Worm (Caenorhabditis elegans) whole organism, L1 larva: Measurements from ENCODE around the gene stdh-2.

ENCODE experiments used
- dpl-1 ChIP-seq, 3 experiments: fragments of 150-350 bp in 2 of 3; sonication (generic microtip) in 1 of 3; optimal IDR thresholded peaks; 2 replicates each; lab custom pipeline; 2014 to 2017; ENCODE audit warnings: missing biosample characterization in 3 of 3, missing genetic modification characterization in 3 of 3, missing genetic modification reagents in 3 of 3
- elt-3 ChIP-seq, 6 experiments: fragments of 150-350 bp in 1 of 6; sonication (generic microtip); optimal IDR thresholded peaks; 2 replicates each; lab custom pipeline; 2017 to 2018; ENCODE audit warnings: missing biosample characterization in 6 of 6, missing genetic modification characterization in 6 of 6, inconsistent platforms in 1 of 6
- lin-13 ChIP-seq: fragments of 150-350 bp; optimal IDR thresholded peaks from 2 replicates; lab custom pipeline; 2014; ENCODE audit warnings: missing biosample characterization, missing genetic modification reagents, missing genetic modification characterization
- nhr-12 ChIP-seq: sonication (generic microtip); optimal IDR thresholded peaks from 2 replicates; lab custom pipeline; 2017; ENCODE audit warnings: missing biosample characterization, missing genetic modification characterization

- no peak for TF ChIP-seq nhr-12 (tag; lab: Kevin White, UChicago)
- TF ChIP-seq dpl-1 (GFP tag; optimal IDR thresholded peaks at IDR 0.05; lab: Kevin White, UChicago) = no peak
- no peak for TF ChIP-seq lin-13 (GFP tag; lab: Kevin White, UChicago)
- TF ChIP-seq elt-3 (tag; optimal IDR thresholded peaks at IDR 0.05; lab: Kevin White, UChicago) = no peak
Observed at ce11 chrV:16229439-16229838, 5.3 kb downstream of the stdh-2 start.
